Fruit fly (Drosophila melanogaster): ENCODE results near the gene CG2681.

- TF ChIP-seq cyc (GFP tag; optimal IDR thresholded peaks at IDR 0.05), result no peak
- no peak for TF ChIP-seq dac (GFP tag; optimal IDR thresholded peaks at IDR 0.05)
- TF ChIP-seq CG8119 (GFP tag; IDR thresholded peaks at IDR 0.05), result no peak
- TF ChIP-seq CG6276 (GFP tag; optimal IDR thresholded peaks at IDR 0.05), result no peak
- no peak for TF ChIP-seq CG3919 (GFP tag; optimal IDR thresholded peaks at IDR 0.05)
- no peak for TF ChIP-seq salr (GFP tag; optimal IDR thresholded peaks at IDR 0.05)
- no peak for TF ChIP-seq fd85E (GFP tag; optimal IDR thresholded peaks at IDR 0.05)
- no peak for TF ChIP-seq Eip93F (GFP tag; optimal IDR thresholded peaks at IDR 0.05)
- TF ChIP-seq Blimp-1 (GFP tag; optimal IDR thresholded peaks at IDR 0.05), result no peak
- TF ChIP-seq vri (GFP tag; optimal IDR thresholded peaks at IDR 0.05), result no peak
- no peak for TF ChIP-seq pdm3 (GFP tag; optimal IDR thresholded peaks at IDR 0.05)
- TF ChIP-seq Hr39 (GFP tag; optimal IDR thresholded peaks at IDR 0.05), result no peak
- TF ChIP-seq CG31627 (GFP tag; optimal IDR thresholded peaks at IDR 0.05), result no peak
These were observed 45.8 kb upstream of the CG2681 start for dm6 chrX:2662540-2663133.

All from whole organism, prepupa.